Worm (Caenorhabditis elegans): Measurements from ENCODE around the gene ZK1321.1.

The ZK1321.1 gene

ce11 chrII:9746069-9746468, 7.8 kb upstream of the ZK1321.1 start, which contains the start of the genes Y53C12B.1 and nos-3 (continued):
- TF ChIP-seq odd-2 (tag; optimal IDR thresholded peaks at IDR 0.05), result no peak
- no peak for TF ChIP-seq ceh-45 (GFP tag; IDR thresholded peaks at IDR 0.05)
- TF ChIP-seq Y22D7AL.16 (tag; optimal IDR thresholded peaks at IDR 0.05), result no peak
- peak; percentile 37 for TF ChIP-seq ceh-34 (tag; optimal IDR thresholded peaks at IDR 0.05)
- TF ChIP-seq sox-2 (GFP tag; IDR thresholded peaks at IDR 0.05), result no peak
- no peak for TF ChIP-seq madf-2 (tag; optimal IDR thresholded peaks at IDR 0.05)
- no peak for TF ChIP-seq ceh-30 (tag; optimal IDR thresholded peaks at IDR 0.05)
- no peak for TF ChIP-seq dve-1 (tag; optimal IDR thresholded peaks at IDR 0.05)
- TF ChIP-seq pqm-1 (tag; optimal IDR thresholded peaks at IDR 0.05), result no peak
- TF ChIP-seq ets-4 (tag; optimal IDR thresholded peaks at IDR 0.05), result no peak
- TF ChIP-seq eyg-1 (tag; optimal IDR thresholded peaks at IDR 0.05), result no peak
- no peak for TF ChIP-seq hlh-15 (tag; optimal IDR thresholded peaks at IDR 0.05)
- TF ChIP-seq ttx-3 (tag; optimal IDR thresholded peaks at IDR 0.05), result no peak
- no peak for TF ChIP-seq ceh-9 (tag; optimal IDR thresholded peaks at IDR 0.05)
- TF ChIP-seq gmeb-2 (tag; optimal IDR thresholded peaks at IDR 0.05), result no peak
- no peak for TF ChIP-seq npax-4 (tag; optimal IDR thresholded peaks at IDR 0.05)
- no peak for TF ChIP-seq ceh-22 (tag; optimal IDR thresholded peaks at IDR 0.05)
- TF ChIP-seq sdc-2 (tag; optimal IDR thresholded peaks at IDR 0.05), result no peak
- no peak for TF ChIP-seq hlh-30 (tag; optimal IDR thresholded peaks at IDR 0.05; ENCODE audit: insufficient read depth)
- TF ChIP-seq pha-2 (tag; optimal IDR thresholded peaks at IDR 0.05), result no peak
- TF ChIP-seq ceh-2 (tag; optimal IDR thresholded peaks at IDR 0.05), result peak; percentile 27
- TF ChIP-seq ama-1 (optimal IDR thresholded peaks at IDR 0.05), result no peak
- peak; percentile 33 for TF ChIP-seq ceh-48 (tag; optimal IDR thresholded peaks at IDR 0.05)
- no peak for TF ChIP-seq unc-86 (tag; optimal IDR thresholded peaks at IDR 0.05)
- no peak for TF ChIP-seq C08G9.2 (tag; optimal IDR thresholded peaks at IDR 0.05)
- no peak for TF ChIP-seq F13H6.1 (tag; optimal IDR thresholded peaks at IDR 0.05)
- no peak for TF ChIP-seq ceh-24 (tag; optimal IDR thresholded peaks at IDR 0.05)
- peak; percentile 10 for TF ChIP-seq pax-1 (tag; optimal IDR thresholded peaks at IDR 0.05)
- TF ChIP-seq pha-4 (tag; optimal IDR thresholded peaks at IDR 0.05), result no peak
- peak; percentile 82 for TF ChIP-seq unc-42 (tag; optimal IDR thresholded peaks at IDR 0.05)
- TF ChIP-seq nfya-1 (tag; optimal IDR thresholded peaks at IDR 0.05), result peak; percentile 89
- no peak for TF ChIP-seq nhr-232 (tag; optimal IDR thresholded peaks at IDR 0.05)
- no peak for TF ChIP-seq che-1 (tag; optimal IDR thresholded peaks at IDR 0.05)

- no peak for TF ChIP-seq fkh-6 (tag; optimal IDR thresholded peaks at IDR 0.05)
- no peak for TF ChIP-seq lim-6 (tag; optimal IDR thresholded peaks at IDR 0.05)
- TF ChIP-seq pat-9 (tag; optimal IDR thresholded peaks at IDR 0.05), result no peak
- no peak for TF ChIP-seq unc-86 (tag; optimal IDR thresholded peaks at IDR 0.05)
- no peak for TF ChIP-seq hlh-30 (tag; optimal IDR thresholded peaks at IDR 0.05; ENCODE audit: insufficient read depth)
- no peak for TF ChIP-seq ceh-14 (tag; optimal IDR thresholded peaks at IDR 0.05)
- no peak for TF ChIP-seq unc-3 (GFP tag; conservative IDR thresholded peaks at IDR 0.05)
- TF ChIP-seq unc-3 (tag; optimal IDR thresholded peaks at IDR 0.05), result no peak
- TF ChIP-seq ceh-6 (GFP tag; optimal IDR thresholded peaks at IDR 0.05), result no peak
- TF ChIP-seq hlh-6 (tag; optimal IDR thresholded peaks at IDR 0.05), result no peak
- TF ChIP-seq unc-55 (GFP tag; optimal IDR thresholded peaks at IDR 0.05), result no peak
- TF ChIP-seq che-1 (tag; optimal IDR thresholded peaks at IDR 0.05), result no peak
Observed at ce11 chrII:9752278-9752677, 1.6 kb upstream of the ZK1321.1 start.

- TF ChIP-seq ama-1 (optimal IDR thresholded peaks at IDR 0.05), result no peak
- no peak for TF ChIP-seq Y22D7AL.16 (tag; optimal IDR thresholded peaks at IDR 0.05)
Observed at ce11 chrII:9753056-9753455, 774 bp upstream of the ZK1321.1 start, which contains the start of gene Y53C12B.7. Gene Y53C12B.7 (minus strand): TSS chrII:9753218.

All from whole organism, late embryonic.